Worm (Caenorhabditis elegans) whole organism, L2 larva: ENCODE results near the gene rab-14.

Experiments
- C34F6.9 ChIP-seq: fragments of 150-350 bp; optimal IDR thresholded peaks from 2 replicates; lab custom pipeline; 2014; ENCODE audit warnings: missing biosample characterization, missing genetic modification characterization
- F13H6.1 ChIP-seq: sonication (generic microtip); optimal IDR thresholded peaks from 2 replicates; lab custom pipeline; 2016; ENCODE audit warnings: missing genetic modification characterization, missing compliant biosample characterization
- R02D3.7 ChIP-seq: fragments of 150-350 bp; optimal IDR thresholded peaks from 2 replicates; lab custom pipeline; 2014; ENCODE audit warnings: missing biosample characterization, missing genetic modification characterization
- Y55F3AM.14 ChIP-seq: fragments of 200-800 bp; sonication (Bioruptor generic); optimal IDR thresholded peaks from 2 replicates; lab custom pipeline; 2018; ENCODE audit warnings: mild to moderate bottlenecking, missing genetic modification characterization, missing compliant biosample characterization
- ZK546.5 ChIP-seq: sonication (generic microtip); optimal IDR thresholded peaks from 2 replicates; lab custom pipeline; 2017; ENCODE audit warnings: missing biosample characterization, missing genetic modification characterization
- alr-1 ChIP-seq: fragments of 150-350 bp; optimal IDR thresholded peaks from 2 replicates; lab custom pipeline; 2014; ENCODE audit warnings: missing biosample characterization, missing genetic modification characterization
- aly-2 ChIP-seq: fragments of 150-350 bp; optimal IDR thresholded peaks from 2 replicates; lab custom pipeline; 2014; ENCODE audit warnings: missing biosample characterization, missing genetic modification characterization
- ama-1 ChIP-seq: fragments of 150-350 bp; optimal IDR thresholded peaks from 2 replicates; lab custom pipeline; 2018; ENCODE audit warnings: inconsistent platforms
- blmp-1 ChIP-seq: sonication (generic microtip); optimal IDR thresholded peaks from 2 replicates; lab custom pipeline; 2017; ENCODE audit warnings: missing genetic modification characterization, mild to moderate bottlenecking, missing compliant biosample characterization, antibody characterized with exemption, moderate library complexity; ENCODE audit not compliant: insufficient read depth
- ceh-16 ChIP-seq: fragments of 150-350 bp; optimal IDR thresholded peaks from 2 replicates; lab custom pipeline; 2014; ENCODE audit warnings: missing biosample characterization, missing genetic modification characterization
- ceh-82 ChIP-seq: fragments of 150-350 bp; optimal IDR thresholded peaks from 2 replicates; lab custom pipeline; 2014; ENCODE audit warnings: missing biosample characterization, missing genetic modification characterization
- crh-2 ChIP-seq: sonication (generic microtip); optimal IDR thresholded peaks from 2 replicates; lab custom pipeline; 2017; ENCODE audit warnings: missing biosample characterization, missing genetic modification characterization
- dmd-4 ChIP-seq: sonication (generic microtip); optimal IDR thresholded peaks from 2 replicates; lab custom pipeline; 2017; ENCODE audit warnings: missing biosample characterization, missing genetic modification characterization
- egl-27 ChIP-seq: sonication (generic microtip); optimal IDR thresholded peaks from 3 replicates; lab custom pipeline; 2017; ENCODE audit warnings: missing biosample characterization, missing genetic modification reagents, missing genetic modification characterization
- elt-1 ChIP-seq: fragments of 150-350 bp; optimal IDR thresholded peaks from 2 replicates; lab custom pipeline; 2014; ENCODE audit warnings: missing biosample characterization, missing genetic modification characterization
- elt-3 ChIP-seq: sonication (generic microtip); optimal IDR thresholded peaks from 2 replicates; lab custom pipeline; 2017; ENCODE audit warnings: missing biosample characterization, missing genetic modification characterization
- fos-1 ChIP-seq: fragments of 150-350 bp; optimal IDR thresholded peaks from 2 replicates; lab custom pipeline; 2014; ENCODE audit warnings: missing biosample characterization, missing genetic modification characterization
- gmeb-1 ChIP-seq: fragments of 150-350 bp; optimal IDR thresholded peaks from 2 replicates; lab custom pipeline; 2014; ENCODE audit warnings: missing biosample characterization, missing genetic modification characterization
- lin-11 ChIP-seq: fragments of 150-350 bp; sonication (generic microtip); optimal IDR thresholded peaks from 2 replicates; lab custom pipeline; 2014; ENCODE audit warnings: missing biosample characterization, missing genetic modification characterization, inconsistent platforms, mixed read lengths
- lin-13 ChIP-seq: fragments of 150-350 bp; optimal IDR thresholded peaks from 2 replicates; lab custom pipeline; 2014; ENCODE audit warnings: missing biosample characterization, missing genetic modification reagents, missing genetic modification characterization
- lin-39 ChIP-seq: fragments of 150-350 bp; optimal IDR thresholded peaks from 2 replicates; lab custom pipeline; 2014; ENCODE audit warnings: missing biosample characterization, missing genetic modification reagents, missing genetic modification characterization
- lsy-2 ChIP-seq, 2 experiments: fragments of 150-350 bp in 1 of 2; sonication (generic microtip) in 1 of 2; optimal IDR thresholded peaks; 2 replicates each; lab custom pipeline; 2014 to 2017; ENCODE audit warnings: missing biosample characterization in 2 of 2, missing genetic modification characterization in 2 of 2
- mab-5 ChIP-seq: fragments of 150-350 bp; optimal IDR thresholded peaks from 2 replicates; lab custom pipeline; 2014; ENCODE audit warnings: missing biosample characterization, missing genetic modification characterization
- mbf-1 ChIP-seq: sonication (generic microtip); optimal IDR thresholded peaks from 2 replicates; lab custom pipeline; 2017; ENCODE audit warnings: missing biosample characterization, missing genetic modification characterization
- mdl-1 ChIP-seq, 2 experiments: fragments of 150-350 bp in 1 of 2; sonication (generic microtip) in 1 of 2; optimal IDR thresholded peaks; 2 replicates each; lab custom pipeline; 2017; ENCODE audit warnings: missing biosample characterization in 2 of 2, missing genetic modification characterization in 2 of 2
- nhr-10 ChIP-seq: sonication (generic microtip); optimal IDR thresholded peaks from 2 replicates; lab custom pipeline; 2017; ENCODE audit warnings: missing biosample characterization, missing genetic modification characterization
- nhr-11 ChIP-seq: fragments of 150-350 bp; optimal IDR thresholded peaks from 2 replicates; lab custom pipeline; 2014; ENCODE audit warnings: missing biosample characterization, missing genetic modification characterization
- nhr-12 ChIP-seq: fragments of 150-350 bp; optimal IDR thresholded peaks from 2 replicates; lab custom pipeline; 2014; ENCODE audit warnings: missing biosample characterization, missing genetic modification characterization
- nhr-129 ChIP-seq: fragments of 150-350 bp; optimal IDR thresholded peaks from 2 replicates; lab custom pipeline; 2014; ENCODE audit warnings: missing biosample characterization, missing genetic modification characterization
- nhr-21 ChIP-seq: fragments of 150-350 bp; optimal IDR thresholded peaks from 2 replicates; lab custom pipeline; 2014; ENCODE audit warnings: missing biosample characterization, missing genetic modification characterization
- nhr-23 ChIP-seq: fragments of 150-350 bp; optimal IDR thresholded peaks from 2 replicates; lab custom pipeline; 2014; ENCODE audit warnings: missing biosample characterization, missing genetic modification reagents, missing genetic modification characterization
- nhr-237 ChIP-seq: fragments of 150-350 bp; optimal IDR thresholded peaks from 2 replicates; lab custom pipeline; 2014; ENCODE audit warnings: missing biosample characterization, missing genetic modification characterization
- nhr-25 ChIP-seq: fragments of 150-350 bp; sonication (generic microtip); optimal IDR thresholded peaks from 3 replicates; lab custom pipeline; 2014; ENCODE audit warnings: missing biosample characterization, missing genetic modification characterization
- nhr-6 ChIP-seq: fragments of 150-350 bp; optimal IDR thresholded peaks from 2 replicates; lab custom pipeline; 2014; ENCODE audit warnings: missing biosample characterization, missing genetic modification characterization
- nhr-77 ChIP-seq: fragments of 150-350 bp; optimal IDR thresholded peaks from 2 replicates; lab custom pipeline; 2014; ENCODE audit warnings: missing biosample characterization, missing genetic modification characterization
- peb-1 ChIP-seq: fragments of 150-350 bp; optimal IDR thresholded peaks from 2 replicates; lab custom pipeline; 2014; ENCODE audit warnings: missing biosample characterization, missing genetic modification characterization
- sem-4 ChIP-seq: fragments of 150-350 bp; optimal IDR thresholded peaks from 2 replicates; lab custom pipeline; 2014; ENCODE audit warnings: missing biosample characterization, missing genetic modification reagents, missing genetic modification characterization
- skn-1 ChIP-seq: sonication (generic microtip); optimal IDR thresholded peaks from 2 replicates; lab custom pipeline; 2017; ENCODE audit warnings: missing biosample characterization, missing genetic modification characterization
- sma-3 ChIP-seq: sonication (generic microtip); optimal IDR thresholded peaks from 2 replicates; lab custom pipeline; 2016; ENCODE audit warnings: missing genetic modification reagents, missing genetic modification characterization, missing compliant biosample characterization
- sma-9 ChIP-seq, 2 experiments: fragments of 150-350 bp in 1 of 2; sonication (generic microtip) in 1 of 2; optimal IDR thresholded peaks; 2 replicates each; lab custom pipeline; 2014 to 2016; ENCODE audit warnings: missing genetic modification characterization in 2 of 2, mild to moderate bottlenecking in 1 of 2, missing biosample characterization in 1 of 2, missing compliant biosample characterization in 1 of 2, missing genetic modification reagents in 1 of 2, moderate library complexity in 1 of 2
- snpc-4 ChIP-seq: fragments of 150-350 bp; optimal IDR thresholded peaks from 2 replicates; lab custom pipeline; 2014; ENCODE audit warnings: missing biosample characterization, missing genetic modification characterization
- unc-39 ChIP-seq: fragments of 150-350 bp; optimal IDR thresholded peaks from 2 replicates; lab custom pipeline; 2014; ENCODE audit warnings: missing biosample characterization, missing genetic modification characterization
- unc-55 ChIP-seq: fragments of 150-350 bp; sonication (generic microtip); optimal IDR thresholded peaks from 3 replicates; lab custom pipeline; 2014; ENCODE audit warnings: missing biosample characterization, missing genetic modification reagents, missing genetic modification characterization
- unc-62 ChIP-seq: fragments of 150-350 bp; optimal IDR thresholded peaks from 2 replicates; lab custom pipeline; 2014; ENCODE audit warnings: missing biosample characterization, missing genetic modification reagents, missing genetic modification characterization
- zag-1 ChIP-seq: fragments of 150-350 bp; optimal IDR thresholded peaks from 2 replicates; lab custom pipeline; 2014; ENCODE audit warnings: missing biosample characterization, missing genetic modification characterization
- ztf-1 ChIP-seq: fragments of 200-800 bp; sonication (Bioruptor generic); conservative IDR thresholded peaks from 2 replicates; pipeline ENCODE4 v1.3.6; 2022; ENCODE audit warnings: missing genetic modification characterization, missing compliant biosample characterization
- ztf-11 ChIP-seq: sonication (generic microtip); optimal IDR thresholded peaks from 2 replicates; lab custom pipeline; 2017; ENCODE audit warnings: missing biosample characterization, missing genetic modification characterization
- ztf-4 ChIP-seq: fragments of 150-350 bp; optimal IDR thresholded peaks from 2 replicates; lab custom pipeline; 2014; ENCODE audit warnings: missing biosample characterization, missing genetic modification characterization

Gene rab-14

ce11 chrX:15617168-15617567, 10.7 kb upstream of the rab-14 start (continued):
- TF ChIP-seq dmd-4 (tag; lab: Kevin White, UChicago) (no peak), mab-5 (no peak), mdl-1 (tag; optimal IDR thresholded peaks at IDR 0.05; lab: Kevin White, UChicago) (no peak), F13H6.1 (tag; lab: Kevin White, UChicago) (no peak), nhr-25 (tag; lab: Kevin White, UChicago) (no peak), alr-1 (tag; lab: Kevin White, UChicago) (no peak), crh-2 (peak; percentile 52)

- TF ChIP-seq mdl-1 (tag; optimal IDR thresholded peaks at IDR 0.05; lab: Kevin White, UChicago) = peak in 1 of 2 experiments; percentile 5
- TF ChIP-seq ceh-16 (tag; lab: Kevin White, UChicago) = no peak
- TF ChIP-seq blmp-1 = no peak
- no peak for TF ChIP-seq ceh-82 (tag; lab: Kevin White, UChicago)
- peak; percentile 55 for TF ChIP-seq ztf-4 (tag; lab: Kevin White, UChicago)
- TF ChIP-seq ztf-1 (GFP tag; lab: Robert Waterston, UW) = no peak
- TF ChIP-seq mab-5 = peak; percentile 54
- no peak for TF ChIP-seq nhr-11 (tag; lab: Kevin White, UChicago)
- peak; percentile 3 for TF ChIP-seq snpc-4
- no peak for TF ChIP-seq peb-1 (tag; lab: Kevin White, UChicago)
- TF ChIP-seq nhr-77 (tag; lab: Kevin White, UChicago) = no peak
- peak; percentile 36 for TF ChIP-seq gmeb-1 (tag; lab: Kevin White, UChicago)
- no peak for TF ChIP-seq elt-3 (tag; lab: Kevin White, UChicago)
- TF ChIP-seq fos-1 = peak; percentile 76
- TF ChIP-seq nhr-23 (tag; lab: Kevin White, UChicago) = no peak
- TF ChIP-seq nhr-6 (tag; lab: Kevin White, UChicago) = peak; percentile 52
- TF ChIP-seq F13H6.1 (tag; lab: Kevin White, UChicago) = peak; percentile 29
- TF ChIP-seq zag-1 (tag; lab: Kevin White, UChicago) = peak; percentile 36
- peak; percentile 96 for TF ChIP-seq crh-2
- TF ChIP-seq Y55F3AM.14 (GFP tag; lab: Kevin White, UChicago) = no peak
- no peak for TF ChIP-seq mbf-1 (tag; lab: Kevin White, UChicago)
- no peak for TF ChIP-seq R02D3.7 (tag; lab: Kevin White, UChicago)
- TF ChIP-seq aly-2 = no peak
- TF ChIP-seq ama-1 (lab: Kevin White, UChicago) = peak; percentile 17
- no peak for TF ChIP-seq nhr-10 (tag; lab: Kevin White, UChicago)
- no peak for TF ChIP-seq lin-11
- no peak for TF ChIP-seq alr-1 (tag; lab: Kevin White, UChicago)
- TF ChIP-seq lsy-2 (tag; optimal IDR thresholded peaks at IDR 0.05; lab: Kevin White, UChicago) = peak in 1 of 2 experiments; percentile 78
- peak; percentile 86 for TF ChIP-seq C34F6.9 (tag; lab: Kevin White, UChicago)
- peak; percentile 66 for TF ChIP-seq nhr-25 (tag; lab: Kevin White, UChicago)
- no peak for TF ChIP-seq nhr-12
- no peak for TF ChIP-seq elt-1 (tag; lab: Kevin White, UChicago)
- TF ChIP-seq unc-62 (GFP tag; lab: Kevin White, UChicago) = no peak
- no peak for TF ChIP-seq ztf-11 (tag; lab: Kevin White, UChicago)
- peak; percentile 73 for TF ChIP-seq lin-13 (GFP tag; lab: Kevin White, UChicago)
- TF ChIP-seq sem-4 = peak; percentile 82
- peak; percentile 69 for TF ChIP-seq sma-9 (GFP tag; optimal IDR thresholded peaks at IDR 0.05; lab: Kevin White, UChicago)
- no peak for TF ChIP-seq sma-9 (tag; optimal IDR thresholded peaks at IDR 0.05; lab: Kevin White, UChicago)
- TF ChIP-seq dmd-4 (tag; lab: Kevin White, UChicago) = no peak
- no peak for TF ChIP-seq lin-39 (tag; lab: Kevin White, UChicago)
- TF ChIP-seq sma-3 (GFP tag; lab: Kevin White, UChicago) = peak; percentile 33
- TF ChIP-seq nhr-237 (tag; lab: Kevin White, UChicago) = no peak
- TF ChIP-seq nhr-129 = peak; percentile 86
- no peak for TF ChIP-seq skn-1
- peak; percentile 89 for TF ChIP-seq unc-55 (GFP tag; lab: Kevin White, UChicago)
- TF ChIP-seq nhr-21 (tag; lab: Kevin White, UChicago) = peak; percentile 41
- no peak for TF ChIP-seq unc-39 (tag; lab: Kevin White, UChicago)
- no peak for TF ChIP-seq ZK546.5 (tag; lab: Kevin White, UChicago)
- TF ChIP-seq egl-27 (tag; lab: Kevin White, UChicago) = no peak
These were observed 10.0 kb upstream of the rab-14 start, which contains the start of gene ergi-3 for ce11 chrX:15616443-15616842. Gene ergi-3 (minus strand): TSS chrX:15616753.
